Worm (Caenorhabditis elegans): ENCODE measurements around the gene Y39G8B.9.

Gene Y39G8B.9

DNA sequence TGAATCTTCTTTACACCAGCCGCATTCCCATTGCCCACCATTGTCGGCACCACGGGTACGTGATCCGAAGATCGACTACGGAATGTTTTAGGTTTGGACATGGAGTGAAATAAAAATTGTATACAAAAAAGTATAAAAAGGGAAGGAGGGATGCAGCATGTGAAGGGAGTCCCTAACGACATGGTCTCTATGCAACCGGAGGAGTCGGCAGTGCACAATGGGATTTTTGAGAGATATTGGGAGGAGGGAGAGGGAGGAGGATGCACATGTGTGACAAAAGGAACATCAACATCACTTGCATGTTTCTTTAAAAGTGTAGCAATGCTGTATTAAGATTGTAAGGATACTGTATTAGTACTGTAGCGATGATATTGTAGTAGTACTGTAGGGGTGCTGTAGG is 41.6 kb upstream of the Y39G8B.9 start, which contains the start of gene W07G1.1:
W07G1.1 (minus strand) TSS at position 101 of the 400 bp plus-strand sequence.
- no peak for TF ChIP-seq fkh-10 (GFP tag; optimal IDR thresholded peaks at IDR 0.05)
- TF ChIP-seq madf-5 (GFP tag; IDR thresholded peaks at IDR 0.05): no peak
- no peak for TF ChIP-seq R02D3.7 (tag; optimal IDR thresholded peaks at IDR 0.05)
- TF ChIP-seq nhr-76 (tag; optimal IDR thresholded peaks at IDR 0.05): no peak
- TF ChIP-seq unc-62 (GFP tag; optimal IDR thresholded peaks at IDR 0.05 in 1 of 2): peak in 1 of 2 experiments; percentile 15
- TF ChIP-seq unc-62 (tag; optimal IDR thresholded peaks at IDR 0.05): no peak
- no peak for TF ChIP-seq D1046.2 (GFP tag; IDR thresholded peaks at IDR 0.05)

DNA sequence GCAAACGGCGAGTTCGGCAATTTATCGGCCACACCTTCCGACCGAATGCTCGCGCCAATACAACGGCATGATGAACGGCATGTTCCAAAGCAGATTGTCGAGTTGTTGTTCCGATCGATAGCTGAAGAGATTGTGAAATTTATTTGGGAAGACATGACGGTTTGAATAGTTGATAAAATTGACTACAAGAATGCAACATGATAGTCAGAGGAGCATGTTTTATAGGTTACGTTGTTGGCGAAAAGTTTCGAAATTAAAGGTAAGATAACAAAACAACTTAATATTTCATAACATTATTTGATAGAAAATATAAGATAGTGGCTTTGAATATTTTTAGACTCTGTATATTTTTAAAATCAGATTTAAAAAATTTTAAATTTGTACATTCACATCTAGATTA is 35.6 kb upstream of the Y39G8B.9 start:
- TF ChIP-seq ces-1 (GFP tag; optimal IDR thresholded peaks at IDR 0.05): no peak
- peak; percentile 2 for TF ChIP-seq nhr-28 (tag; optimal IDR thresholded peaks at IDR 0.05)
- TF ChIP-seq mxl-3 (GFP tag; optimal IDR thresholded peaks at IDR 0.05): no peak
- TF ChIP-seq pqm-1 (tag; optimal IDR thresholded peaks at IDR 0.05): peak; percentile 59
- TF ChIP-seq dve-1 (tag; optimal IDR thresholded peaks at IDR 0.05; ENCODE audit: insufficient read depth): peak; percentile 24
- peak; percentile 55; the same call in 1 of the 2 replicates for TF ChIP-seq php-3 (GFP tag; IDR thresholded peaks at IDR 0.05)
- no peak for TF ChIP-seq daf-16 (GFP tag; optimal IDR thresholded peaks at IDR 0.05)
- TF ChIP-seq daf-16 (tag; optimal IDR thresholded peaks at IDR 0.05): peak; percentile 38

DNA sequence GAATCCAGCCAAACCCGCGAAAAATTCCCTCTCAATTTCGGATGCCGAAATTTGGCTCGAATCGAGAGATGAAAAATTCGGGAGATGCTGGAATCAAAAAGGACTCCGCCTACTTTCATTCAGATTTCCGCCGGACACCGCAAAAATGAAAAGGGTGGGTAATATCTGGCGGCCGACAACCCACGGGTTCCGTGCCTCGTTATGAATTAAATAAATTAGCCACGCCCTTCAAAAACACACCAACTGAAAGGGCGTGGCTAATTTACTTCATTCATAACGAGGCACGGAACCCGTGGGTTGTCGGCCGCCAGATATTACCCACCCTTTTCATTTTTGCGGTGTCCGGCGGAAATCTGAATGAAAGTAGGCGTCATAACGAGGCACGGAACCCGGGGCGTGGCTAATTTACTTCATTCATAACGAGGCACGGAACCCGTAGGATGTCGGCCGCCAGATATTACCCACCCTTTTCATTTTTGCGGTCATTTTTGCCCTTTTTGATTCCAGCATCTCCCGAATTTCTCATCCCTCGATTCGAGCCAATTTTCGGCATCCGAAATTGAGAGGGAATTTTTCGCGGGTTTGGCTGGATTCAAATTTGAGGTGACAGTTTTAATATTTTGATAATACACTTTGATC is 34.6 kb upstream of the Y39G8B.9 start:
- TF ChIP-seq lin-38 (GFP tag; IDR thresholded peaks at IDR 0.05): peak; percentile 37; the same call in 1 of the 2 replicates

DNA sequence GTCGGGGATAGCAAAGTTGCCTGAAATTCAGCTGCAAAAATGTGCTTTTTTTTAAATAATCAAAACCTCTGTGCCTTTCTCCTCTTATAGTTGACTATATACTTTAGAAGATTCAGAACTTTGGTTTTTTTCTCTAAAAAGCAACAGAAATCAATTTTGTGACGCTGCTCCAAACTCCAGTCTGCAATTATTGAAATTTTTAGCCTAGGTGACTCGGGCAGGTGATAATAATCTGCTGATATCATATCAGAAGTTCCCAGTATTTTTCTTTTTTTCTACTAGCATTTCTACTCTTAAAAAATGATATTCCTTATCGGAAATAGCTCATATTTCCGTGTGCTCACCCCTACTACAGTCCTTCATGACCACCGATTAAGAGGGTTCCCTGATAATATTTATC is 31.9 kb upstream of the Y39G8B.9 start, which contains the start of gene sre-44:
sre-44 (plus strand) TSS at position 301 of the 400 bp plus-strand sequence.
- no peak for TF ChIP-seq jun-1 (tag; optimal IDR thresholded peaks at IDR 0.05)
- TF ChIP-seq dmd-9 (GFP tag; IDR thresholded peaks at IDR 0.05): no peak
- TF ChIP-seq unc-130 (GFP tag; optimal IDR thresholded peaks at IDR 0.05): no peak
- TF ChIP-seq dve-1 (tag; optimal IDR thresholded peaks at IDR 0.05; ENCODE audit: insufficient read depth): no peak
- TF ChIP-seq T26A8.4 (GFP tag; IDR thresholded peaks at IDR 0.05): no peak
- no peak for TF ChIP-seq arid-1 (GFP tag; conservative IDR thresholded peaks at IDR 0.05)
- no peak for TF ChIP-seq mep-1 (tag; optimal IDR thresholded peaks at IDR 0.05)
- no peak for TF ChIP-seq aly-2 (tag; optimal IDR thresholded peaks at IDR 0.05)
- no peak for TF ChIP-seq R02D3.7 (tag; optimal IDR thresholded peaks at IDR 0.05)
- TF ChIP-seq nhr-111 (GFP tag; optimal IDR thresholded peaks at IDR 0.05): no peak
- TF ChIP-seq fos-1 (tag; optimal IDR thresholded peaks at IDR 0.05): no peak
- no peak for TF ChIP-seq pqm-1 (tag; optimal IDR thresholded peaks at IDR 0.05)

DNA sequence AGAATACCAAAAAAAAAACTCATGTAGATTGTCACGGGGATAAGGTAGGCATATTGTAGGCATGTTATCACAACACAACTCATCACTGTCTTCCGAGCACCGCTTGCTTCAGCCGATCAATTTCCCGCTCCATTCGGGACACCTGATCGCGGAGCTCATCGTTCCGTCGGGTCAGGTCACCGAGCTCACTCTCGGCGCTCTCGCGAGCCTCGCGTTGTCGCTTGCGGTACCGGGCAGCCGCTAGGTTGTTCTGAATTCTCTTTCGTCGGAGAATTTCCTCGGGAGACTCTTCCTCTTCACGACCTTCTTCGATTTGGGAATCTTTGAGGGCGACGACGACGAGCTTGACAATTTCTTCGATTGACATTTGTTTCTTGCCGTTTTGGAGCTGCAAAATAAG is 29.2 kb upstream of the Y39G8B.9 start:
- TF ChIP-seq gei-8 (GFP tag; optimal IDR thresholded peaks at IDR 0.05) (no peak), set-16 (GFP tag; IDR thresholded peaks at IDR 0.05) (peak; percentile 94), egl-43 (GFP tag; IDR thresholded peaks at IDR 0.05) (0 out of 2 replicates have a peak, but pooled peaks have one; percentile 56)

DNA sequence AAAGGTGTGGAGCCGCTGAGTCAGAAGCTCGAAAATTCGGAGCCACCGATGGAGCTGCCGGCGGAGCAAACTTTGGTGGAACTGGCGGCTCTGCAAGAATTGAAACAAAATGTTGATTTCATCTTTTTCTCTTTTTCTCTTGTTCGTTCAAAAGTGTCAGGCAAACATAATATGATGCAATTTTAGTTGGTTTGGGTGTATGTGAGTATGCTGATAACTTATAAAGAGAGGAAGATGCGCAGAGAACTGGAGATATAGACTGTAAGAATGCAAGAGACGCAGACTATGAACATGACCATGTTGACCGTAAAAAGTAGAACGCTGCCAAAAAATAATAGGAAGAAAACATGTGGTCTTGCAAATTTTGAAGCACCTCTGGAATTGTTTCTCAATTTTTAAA is 27.1 kb upstream of the Y39G8B.9 start:
- TF ChIP-seq T20F7.1 (GFP tag; optimal IDR thresholded peaks at IDR 0.05) (no peak), F10B5.3 (tag; optimal IDR thresholded peaks at IDR 0.05) (no peak), jun-1 (tag; optimal IDR thresholded peaks at IDR 0.05) (peak; percentile 7), F49E8.2 (tag; optimal IDR thresholded peaks at IDR 0.05; ENCODE audit: borderline replicate concordance) (no peak), nhr-42 (GFP tag; IDR thresholded peaks at IDR 0.05) (no peak), set-16 (GFP tag; IDR thresholded peaks at IDR 0.05) (peak; percentile 11; the same call in 1 of the 2 replicates), ceh-28 (tag; optimal IDR thresholded peaks at IDR 0.05) (no peak), F26F4.8 (GFP tag; conservative IDR thresholded peaks at IDR 0.05) (no peak), T26A8.4 (GFP tag; IDR thresholded peaks at IDR 0.05) (0 out of 2 replicates have a peak, but pooled peaks have one; percentile 25), tag-97 (GFP tag; IDR thresholded peaks at IDR 0.05) (no peak), mes-2 (tag; optimal IDR thresholded peaks at IDR 0.05; ENCODE audit: poor library complexity, severe bottlenecking) (peak; percentile 49), ztf-7 (tag; optimal IDR thresholded peaks at IDR 0.05) (peak; percentile 99), hlh-30 (tag; optimal IDR thresholded peaks at IDR 0.05; ENCODE audit: insufficient read depth) (peak; percentile 82), ceh-62 (tag; optimal IDR thresholded peaks at IDR 0.05) (no peak), lin-1 (GFP tag; IDR thresholded peaks at IDR 0.05) (peak; percentile 51; the same call in 1 of the 2 replicates), unc-62 (GFP tag; optimal IDR thresholded peaks at IDR 0.05 in 1 of 2) (peak in 1 of 2 experiments; percentile 39), unc-62 (tag; optimal IDR thresholded peaks at IDR 0.05) (no peak), nhr-48 (tag; optimal IDR thresholded peaks at IDR 0.05) (peak; percentile 72), daf-8 (GFP tag; IDR thresholded peaks at IDR 0.05) (no peak)
